Fruit fly (Drosophila melanogaster): ENCODE data around the gene RtGEF.
A peak's percentile ranks its signal among the peaks of the same experiment; 100 is the strongest.

Gene RtGEF

DNA sequence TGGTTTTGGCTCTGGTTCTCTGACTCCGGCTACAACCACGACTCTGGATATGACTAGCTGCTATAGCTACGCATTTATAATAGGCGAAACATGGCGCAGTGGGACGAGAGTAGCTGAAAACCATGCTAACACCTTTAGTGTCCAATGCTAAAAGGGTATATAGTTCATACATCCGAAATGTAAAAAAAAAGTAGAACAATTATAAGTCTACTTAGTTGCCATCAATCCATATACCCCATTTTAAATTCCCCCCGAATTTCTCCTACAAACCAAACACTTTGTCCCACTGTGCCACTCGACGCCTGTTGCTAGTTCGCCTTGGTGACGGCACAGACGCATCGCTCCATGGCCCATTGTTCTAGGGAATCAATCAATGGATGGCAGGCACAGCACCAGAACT is 23.9 kb upstream of the RtGEF start (continued):
- peak; percentile 52 for TF ChIP-seq CG30431 (GFP tag; optimal IDR thresholded peaks at IDR 0.05)
- peak; percentile 89 for TF ChIP-seq CG4820 (GFP tag; optimal IDR thresholded peaks at IDR 0.05)
- peak; percentile 71 to 79 for TF ChIP-seq dpn (GFP tag; optimal IDR thresholded peaks at IDR 0.05)
- no peak for TF ChIP-seq CG18011 (GFP tag; optimal IDR thresholded peaks at IDR 0.05)
- peak; percentile 46 for TF ChIP-seq CG15269 (tag; optimal IDR thresholded peaks at IDR 0.05)
- peak; percentile 54 for TF ChIP-seq tgo (GFP tag; IDR thresholded peaks at IDR 0.05)
- no peak for TF ChIP-seq wor (GFP tag; IDR thresholded peaks at IDR 0.05)
- peak; percentile 61 for TF ChIP-seq CG4360 (GFP tag; IDR thresholded peaks at IDR 0.05)
- no peak for TF ChIP-seq CG15479 (GFP tag; optimal IDR thresholded peaks at IDR 0.05)
- peak; percentile 62 for TF ChIP-seq chn (GFP tag; optimal IDR thresholded peaks at IDR 0.05)
- no peak for TF ChIP-seq CG8478 (optimal IDR thresholded peaks at IDR 0.05)
- TF ChIP-seq insv (GFP tag; optimal IDR thresholded peaks at IDR 0.05) = no peak
- TF ChIP-seq lab (GFP tag; optimal IDR thresholded peaks at IDR 0.05) = peak; percentile 85
- TF ChIP-seq CG7987 (GFP tag; optimal IDR thresholded peaks at IDR 0.05) = peak; percentile 34
- peak; percentile 13 for TF ChIP-seq pros (GFP tag; optimal IDR thresholded peaks at IDR 0.05)
- TF ChIP-seq CG2678 (tag; optimal IDR thresholded peaks at IDR 0.05) = peak; percentile 83
- peak; percentile 81 for TF ChIP-seq CG13624 (GFP tag; optimal IDR thresholded peaks at IDR 0.05)
- TF ChIP-seq br (optimal IDR thresholded peaks at IDR 0.05) = no peak
- peak; percentile 84 for TF ChIP-seq nmo (GFP tag; optimal IDR thresholded peaks at IDR 0.05)
- peak; percentile 76 for TF ChIP-seq cwo (GFP tag; optimal IDR thresholded peaks at IDR 0.05)
- peak; percentile 14 for TF ChIP-seq fd3F (GFP tag; optimal IDR thresholded peaks at IDR 0.05)
- no peak for TF ChIP-seq Lpt (GFP tag; optimal IDR thresholded peaks at IDR 0.05)
- TF ChIP-seq Dfd (GFP tag; optimal IDR thresholded peaks at IDR 0.05) = no peak
- TF ChIP-seq Hey (tag; optimal IDR thresholded peaks at IDR 0.05) = no peak
- TF ChIP-seq Blimp-1 (GFP tag; optimal IDR thresholded peaks at IDR 0.05) = peak; percentile 88
- TF ChIP-seq CG15514 (GFP tag; optimal IDR thresholded peaks at IDR 0.05) = peak; percentile 67
- TF ChIP-seq CG14965 (GFP tag; optimal IDR thresholded peaks at IDR 0.05; ENCODE audit: borderline replicate concordance) = peak; percentile 64
- TF ChIP-seq CG11398 (GFP tag; optimal IDR thresholded peaks at IDR 0.05) = no peak
- TF ChIP-seq CG9817 (tag; optimal IDR thresholded peaks at IDR 0.05) = peak; percentile 23
- TF ChIP-seq CG6813 (GFP tag; optimal IDR thresholded peaks at IDR 0.05) = peak; percentile 78
- peak; percentile 39 for TF ChIP-seq D19B (GFP tag; optimal IDR thresholded peaks at IDR 0.05)
- peak; percentile 90 for TF ChIP-seq Rfx (GFP tag; IDR thresholded peaks at IDR 0.05)
- TF ChIP-seq knrl (GFP tag; IDR thresholded peaks at IDR 0.05; ENCODE audit: partially characterized antibody) = no peak
- TF ChIP-seq maf-S (GFP tag; optimal IDR thresholded peaks at IDR 0.05) = no peak
- TF ChIP-seq odd (GFP tag; optimal IDR thresholded peaks at IDR 0.05) = peak; percentile 23
- TF ChIP-seq CG3995 (GFP tag; optimal IDR thresholded peaks at IDR 0.05) = no peak
- TF ChIP-seq disco-r (GFP tag; optimal IDR thresholded peaks at IDR 0.05) = no peak
- TF ChIP-seq bab2 (GFP tag; optimal IDR thresholded peaks at IDR 0.05) = peak; percentile 49
- TF ChIP-seq ssp (GFP tag; IDR thresholded peaks at IDR 0.05) = peak; percentile 41
- TF ChIP-seq mam (GFP tag; optimal IDR thresholded peaks at IDR 0.05) = peak; percentile 67
- TF ChIP-seq CG17612 (GFP tag; IDR thresholded peaks at IDR 0.05) = peak; percentile 29; the same call in 1 of the 2 replicates
- TF ChIP-seq kah (GFP tag; optimal IDR thresholded peaks at IDR 0.05) = peak; percentile 36
- TF ChIP-seq CG9876 (GFP tag; optimal IDR thresholded peaks at IDR 0.05) = peak; percentile 45
- 0 out of 2 replicates have a peak, but pooled peaks have one; percentile 15 for TF ChIP-seq CkIIα-i1 (GFP tag; IDR thresholded peaks at IDR 0.05)
- TF ChIP-seq CG34224 (GFP tag; IDR thresholded peaks at IDR 0.05; ENCODE audit: partially characterized antibody) = no peak
- TF ChIP-seq peb (GFP tag; IDR thresholded peaks at IDR 0.05) = peak; percentile 77
- TF ChIP-seq CG7372 (GFP tag; IDR thresholded peaks at IDR 0.05) = peak; percentile 25; the same call in 1 of the 2 replicates
